Worm (Caenorhabditis elegans): ENCODE data around the gene C24H11.2.
A peak's percentile ranks its signal among the peaks of the same experiment; 100 is the strongest.

Gene C24H11.2

DNA sequence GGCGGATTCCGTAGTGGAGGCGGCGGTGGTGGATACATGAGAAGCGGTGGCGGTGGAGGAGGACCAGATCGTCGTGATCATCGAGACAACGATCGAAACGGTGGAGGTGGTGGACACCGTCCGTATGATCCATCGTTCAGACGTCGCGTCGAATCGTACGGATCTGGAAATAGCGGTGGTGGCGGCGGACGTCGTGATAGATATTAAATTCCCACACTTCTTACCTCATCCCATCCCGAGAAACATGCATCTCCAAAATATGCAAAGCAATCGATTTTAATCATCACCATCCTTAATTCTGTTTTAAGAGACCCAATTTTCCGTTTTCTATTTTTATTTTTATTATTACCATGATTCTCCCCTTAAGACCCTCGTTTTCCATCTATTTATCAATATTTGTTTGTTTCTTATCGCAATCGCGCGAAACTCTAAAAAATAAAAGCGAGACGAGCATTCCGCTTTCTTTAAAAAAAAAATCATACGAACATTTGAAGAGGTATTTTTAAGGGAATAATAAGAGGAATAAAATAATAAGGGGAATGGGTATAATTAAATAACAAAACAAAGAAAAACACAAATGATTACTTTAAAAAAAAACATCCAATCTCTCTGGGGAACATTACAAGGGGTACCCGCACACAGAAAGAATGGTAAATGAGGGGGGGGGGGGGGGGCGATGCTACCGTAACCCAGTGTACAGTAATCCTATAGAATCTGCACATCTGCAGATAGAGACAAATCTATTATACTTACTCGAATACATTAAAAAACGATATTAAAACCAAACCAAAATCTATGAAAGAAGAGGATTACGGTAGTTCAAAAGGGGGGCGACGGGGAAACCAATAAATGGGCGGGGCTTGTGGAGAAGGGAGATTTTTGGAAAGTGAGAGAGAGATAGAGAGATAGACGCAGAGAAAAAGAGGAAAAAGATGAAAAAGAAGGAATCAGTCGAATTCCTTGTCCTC is 38.7 kb upstream of the C24H11.2 start:
- no peak for TF ChIP-seq zip-8 (tag; optimal IDR thresholded peaks at IDR 0.05)
- no peak for TF ChIP-seq cnd-1 (tag; optimal IDR thresholded peaks at IDR 0.05)
- no peak for TF ChIP-seq sem-2 (GFP tag; optimal IDR thresholded peaks at IDR 0.05)
- TF ChIP-seq tbx-8 (GFP tag; optimal IDR thresholded peaks at IDR 0.05) = no peak
- TF ChIP-seq sptf-1 (tag; optimal IDR thresholded peaks at IDR 0.05) = peak; percentile 52

DNA sequence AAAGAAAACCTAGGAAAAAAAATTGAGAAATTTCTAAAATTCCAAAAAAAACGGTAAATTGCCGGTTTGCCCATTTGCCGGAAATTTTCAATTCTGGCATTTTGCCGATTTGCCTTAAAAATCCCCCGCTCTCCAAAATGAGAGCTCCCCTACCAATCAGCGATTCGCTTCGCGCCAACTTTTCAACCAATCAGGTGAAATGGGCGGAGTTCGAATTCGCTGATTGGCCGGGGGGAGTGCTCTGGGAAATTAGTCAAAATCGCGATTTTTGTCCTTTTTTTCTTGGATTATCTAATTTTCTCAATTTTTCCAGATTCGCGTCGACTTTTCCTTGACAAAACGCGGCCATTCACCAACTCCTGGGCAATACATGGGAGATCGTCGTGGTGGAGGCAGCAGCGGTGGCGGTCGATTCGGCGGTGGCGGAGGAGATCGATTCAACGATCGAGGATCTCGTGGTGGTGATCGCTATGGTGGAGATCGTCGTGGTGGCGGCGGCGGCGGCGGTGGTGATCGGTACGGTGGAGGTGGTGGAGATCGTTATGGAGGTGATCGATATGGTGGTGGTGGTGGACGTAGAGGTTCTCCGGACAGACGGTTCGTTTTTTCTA is 37.5 kb upstream of the C24H11.2 start:
- TF ChIP-seq ceh-43 (GFP tag; optimal IDR thresholded peaks at IDR 0.05) (no peak), bed-3 (GFP tag; optimal IDR thresholded peaks at IDR 0.05) (no peak), ztf-11 (tag; optimal IDR thresholded peaks at IDR 0.05) (no peak), nhr-28 (tag; optimal IDR thresholded peaks at IDR 0.05) (no peak), cnd-1 (tag; optimal IDR thresholded peaks at IDR 0.05) (no peak), ceh-83 (GFP tag; optimal IDR thresholded peaks at IDR 0.05) (no peak), ceh-39 (tag; optimal IDR thresholded peaks at IDR 0.05) (no peak), hlh-1 (tag; optimal IDR thresholded peaks at IDR 0.05) (no peak), sem-2 (GFP tag; optimal IDR thresholded peaks at IDR 0.05) (no peak), tbx-8 (GFP tag; optimal IDR thresholded peaks at IDR 0.05) (no peak), nhr-2 (tag; optimal IDR thresholded peaks at IDR 0.05) (no peak), mab-5 (tag; optimal IDR thresholded peaks at IDR 0.05) (no peak), unc-120 (tag; optimal IDR thresholded peaks at IDR 0.05; ENCODE audit: poor library complexity, severe bottlenecking) (no peak), ham-2 (GFP tag; optimal IDR thresholded peaks at IDR 0.05) (no peak), drap-1 (GFP tag; optimal IDR thresholded peaks at IDR 0.05) (no peak), nhr-12 (tag; optimal IDR thresholded peaks at IDR 0.05) (no peak), mep-1 (tag; optimal IDR thresholded peaks at IDR 0.05) (no peak)

DNA sequence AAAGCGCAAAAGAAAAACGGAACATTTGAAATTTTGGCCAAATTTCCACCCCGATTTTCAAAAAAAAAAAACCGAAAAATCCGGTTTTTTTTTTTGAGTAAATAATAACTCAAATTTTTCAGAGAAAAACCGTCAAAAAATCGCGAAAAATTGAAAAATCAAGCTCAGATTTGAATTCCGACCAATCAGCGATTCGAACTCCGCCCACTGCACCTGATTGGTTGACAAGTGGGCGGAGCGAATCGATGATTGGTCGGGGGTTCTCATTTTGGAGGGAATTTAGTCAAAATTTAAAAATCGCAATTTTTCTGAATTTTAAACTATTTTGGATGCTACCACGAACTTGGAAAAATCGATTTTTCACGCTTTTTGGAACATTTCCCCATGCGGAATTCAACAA is 36.9 kb upstream of the C24H11.2 start:
- TF ChIP-seq drap-1 (GFP tag; optimal IDR thresholded peaks at IDR 0.05) = no peak
- TF ChIP-seq sem-2 (GFP tag; optimal IDR thresholded peaks at IDR 0.05) = no peak
- TF ChIP-seq lin-32 (GFP tag; optimal IDR thresholded peaks at IDR 0.05) = no peak
- TF ChIP-seq ces-1 (GFP tag; optimal IDR thresholded peaks at IDR 0.05) = no peak
- no peak for TF ChIP-seq ceh-83 (GFP tag; optimal IDR thresholded peaks at IDR 0.05)
- TF ChIP-seq nhr-12 (tag; optimal IDR thresholded peaks at IDR 0.05) = no peak
- no peak for TF ChIP-seq sptf-1 (tag; optimal IDR thresholded peaks at IDR 0.05)
- TF ChIP-seq elt-1 (tag; optimal IDR thresholded peaks at IDR 0.05; ENCODE audit: borderline replicate concordance, insufficient read depth) = no peak
- no peak for TF ChIP-seq zip-8 (tag; optimal IDR thresholded peaks at IDR 0.05)
- no peak for TF ChIP-seq tbx-8 (GFP tag; optimal IDR thresholded peaks at IDR 0.05)
- no peak for TF ChIP-seq lin-13 (tag; optimal IDR thresholded peaks at IDR 0.05)
- no peak for TF ChIP-seq nhr-76 (tag; optimal IDR thresholded peaks at IDR 0.05)
- no peak for TF ChIP-seq nhr-237 (tag; optimal IDR thresholded peaks at IDR 0.05)

DNA sequence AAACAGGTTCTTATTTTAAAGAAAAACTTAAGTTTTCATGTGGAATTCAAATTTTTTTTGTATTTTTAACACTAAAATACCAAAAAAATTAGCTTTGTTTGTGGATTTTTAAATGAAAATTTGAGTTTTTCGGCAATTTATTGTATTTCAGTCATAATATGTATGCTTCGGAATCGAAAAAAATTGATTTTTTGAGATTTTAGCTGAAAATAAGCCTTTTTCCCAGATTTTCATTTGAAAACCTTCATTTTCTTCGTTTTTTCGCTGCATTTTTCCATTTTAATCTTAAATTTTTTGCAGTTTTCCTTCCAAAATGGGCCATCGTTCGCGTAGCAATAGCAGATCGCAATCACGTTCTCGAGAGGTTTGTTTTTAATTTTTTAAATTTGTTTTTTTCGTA is 34.0 kb upstream of the C24H11.2 start, which contains the start of gene rsp-8:
Gene rsp-8 (plus strand): TSS at position 301 of the 400 bp plus-strand sequence.
- no peak for TF ChIP-seq zip-8 (tag; optimal IDR thresholded peaks at IDR 0.05)
- TF ChIP-seq ceh-43 (GFP tag; optimal IDR thresholded peaks at IDR 0.05) = no peak
- TF ChIP-seq mep-1 (tag; optimal IDR thresholded peaks at IDR 0.05) = no peak
- no peak for TF ChIP-seq ceh-39 (tag; optimal IDR thresholded peaks at IDR 0.05)
- TF ChIP-seq lsy-2 (tag; optimal IDR thresholded peaks at IDR 0.05) = no peak
- no peak for TF ChIP-seq M03D4.4 (tag; optimal IDR thresholded peaks at IDR 0.05)
- no peak for TF ChIP-seq mab-5 (tag; optimal IDR thresholded peaks at IDR 0.05)
- no peak for TF ChIP-seq bed-3 (GFP tag; optimal IDR thresholded peaks at IDR 0.05)

DNA sequence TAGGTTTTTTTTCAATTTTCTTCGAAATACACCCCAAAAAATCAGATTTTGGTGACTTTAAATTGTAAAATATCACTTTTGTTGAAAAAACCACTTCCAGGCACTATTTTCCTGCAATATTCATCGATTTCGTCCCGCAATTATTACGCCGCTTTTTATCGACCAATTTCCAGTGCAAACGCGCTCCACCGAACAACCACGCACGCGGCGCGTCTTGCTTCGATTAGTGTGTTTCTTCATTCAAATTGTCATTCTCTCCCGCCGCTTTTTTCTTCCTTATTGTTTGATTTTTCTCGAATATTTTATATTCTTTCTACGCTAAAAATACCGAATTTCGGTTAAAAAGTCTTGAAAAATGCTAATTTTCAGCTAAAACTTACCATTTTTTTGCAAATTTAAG is 33.5 kb upstream of the C24H11.2 start:
- peak; percentile 50 for TF ChIP-seq ces-1 (GFP tag; optimal IDR thresholded peaks at IDR 0.05)
- no peak for TF ChIP-seq flh-1 (GFP tag; optimal IDR thresholded peaks at IDR 0.05)
- peak; percentile 65 for TF ChIP-seq hlh-1 (tag; optimal IDR thresholded peaks at IDR 0.05)
- peak; percentile 80 for TF ChIP-seq lin-13 (tag; optimal IDR thresholded peaks at IDR 0.05)
- TF ChIP-seq snpc-4 (tag; optimal IDR thresholded peaks at IDR 0.05) = no peak
- no peak for TF ChIP-seq drap-1 (GFP tag; optimal IDR thresholded peaks at IDR 0.05)
- no peak for TF ChIP-seq bed-3 (GFP tag; optimal IDR thresholded peaks at IDR 0.05)
- no peak for TF ChIP-seq zip-8 (tag; optimal IDR thresholded peaks at IDR 0.05)
- no peak for TF ChIP-seq tbx-8 (GFP tag; optimal IDR thresholded peaks at IDR 0.05)
- TF ChIP-seq mls-2 (tag; optimal IDR thresholded peaks at IDR 0.05) = peak; percentile 42
- no peak for TF ChIP-seq blmp-1 (tag; optimal IDR thresholded peaks at IDR 0.05)
- TF ChIP-seq ceh-83 (GFP tag; optimal IDR thresholded peaks at IDR 0.05) = no peak
- TF ChIP-seq cnd-1 (tag; optimal IDR thresholded peaks at IDR 0.05) = peak; percentile 10
- no peak for TF ChIP-seq elt-3 (tag; optimal IDR thresholded peaks at IDR 0.05)
- TF ChIP-seq ceh-39 (tag; optimal IDR thresholded peaks at IDR 0.05) = peak; percentile 89
- no peak for TF ChIP-seq ztf-11 (tag; optimal IDR thresholded peaks at IDR 0.05)
- peak; percentile 71 for TF ChIP-seq mep-1 (tag; optimal IDR thresholded peaks at IDR 0.05)
- TF ChIP-seq ceh-43 (GFP tag; optimal IDR thresholded peaks at IDR 0.05) = peak; percentile 39
- TF ChIP-seq mab-5 (tag; optimal IDR thresholded peaks at IDR 0.05) = peak; percentile 14
- no peak for TF ChIP-seq nhr-12 (tag; optimal IDR thresholded peaks at IDR 0.05)
- TF ChIP-seq lsy-2 (tag; optimal IDR thresholded peaks at IDR 0.05) = peak; percentile 77
- peak; percentile 66 for TF ChIP-seq pha-4 (tag; optimal IDR thresholded peaks at IDR 0.05)

Measured in whole organism, mixed stage, embryonic.